Fruit fly (Drosophila melanogaster): ENCODE measurements around the gene CG7600.

CG7600 gene

DNA sequence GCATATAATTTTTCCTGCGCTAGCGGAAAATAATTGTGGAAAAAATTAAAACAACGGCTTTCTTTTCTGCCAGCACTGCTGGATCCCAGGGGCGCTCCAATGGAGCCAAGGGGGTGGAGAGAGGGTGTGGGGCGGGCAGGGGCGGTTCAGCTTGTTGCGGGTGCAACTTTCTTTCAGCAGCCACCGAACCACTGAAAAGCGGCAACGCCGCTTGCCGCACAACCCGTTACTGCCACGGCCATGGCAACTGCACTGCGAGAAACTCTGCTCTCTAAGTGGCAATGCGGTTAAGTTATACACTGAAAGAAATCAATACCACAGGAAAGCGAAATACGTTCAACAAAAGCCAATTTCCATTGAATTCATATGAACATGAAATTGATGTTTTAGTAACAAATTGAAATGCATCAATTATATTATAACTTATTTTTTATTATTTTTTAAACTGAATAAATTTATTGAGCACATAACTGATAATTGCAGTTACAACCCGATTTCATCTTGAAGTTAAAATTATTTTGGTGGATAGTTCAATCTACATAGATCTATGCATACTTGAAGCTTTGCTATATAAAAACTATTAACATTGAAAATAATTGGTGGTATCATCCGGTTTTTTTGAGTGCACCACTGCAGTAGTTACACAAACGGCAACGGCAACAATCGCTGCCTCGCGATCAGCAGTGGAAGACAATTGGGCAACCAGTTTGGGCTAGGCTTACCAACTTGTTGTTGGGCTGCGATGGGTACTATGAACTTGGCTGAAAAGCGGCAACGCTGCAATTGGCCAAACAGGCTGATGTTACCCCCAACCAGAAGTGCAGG lies 45.8 kb downstream of the CG7600 start (continued):
- TF ChIP-seq D (optimal IDR thresholded peaks at IDR 0.05) (no peak), D (GFP tag; optimal IDR thresholded peaks at IDR 0.05) (peak; percentile 90), Max (GFP tag; optimal IDR thresholded peaks at IDR 0.05) (peak; percentile 78), ato (GFP tag; IDR thresholded peaks at IDR 0.05; ENCODE audit: partially characterized antibody) (no peak), CG14860 (GFP tag; IDR thresholded peaks at IDR 0.05; ENCODE audit: partially characterized antibody) (no peak; the same call in 2 of the 3 replicates), Camta (GFP tag; optimal IDR thresholded peaks at IDR 0.05) (no peak), pan (optimal IDR thresholded peaks at IDR 0.05) (no peak), pan (GFP tag; optimal IDR thresholded peaks at IDR 0.05 in 1 of 2, IDR thresholded peaks at IDR 0.05 in 1 of 2) (peak in 1 of 2 experiments; percentile 61), Mrtf (GFP tag; IDR thresholded peaks at IDR 0.05) (no peak; the same call in 2 of the 3 replicates), CG17912 (GFP tag; optimal IDR thresholded peaks at IDR 0.05) (peak; percentile 4), sisA (GFP tag; IDR thresholded peaks at IDR 0.05) (peak; percentile 77), CG9932 (GFP tag; IDR thresholded peaks at IDR 0.05) (peak; percentile 79), vnd (GFP tag; IDR thresholded peaks at IDR 0.05; ENCODE audit: partially characterized antibody) (no peak), CG11093 (GFP tag; IDR thresholded peaks at IDR 0.05) (0 out of 3 replicates have a peak, but pooled peaks have one; percentile 56), tll (GFP tag; optimal IDR thresholded peaks at IDR 0.05) (no peak), CG12155 (GFP tag; optimal IDR thresholded peaks at IDR 0.05) (peak; percentile 73), CG33213 (GFP tag; optimal IDR thresholded peaks at IDR 0.05) (no peak), CG2129 (GFP tag; IDR thresholded peaks at IDR 0.05; ENCODE audit: partially characterized antibody) (no peak), Dfd (GFP tag; optimal IDR thresholded peaks at IDR 0.05) (no peak), ase (GFP tag; IDR thresholded peaks at IDR 0.05) (peak; percentile 63; the same call in 1 of the 3 replicates), E2f2 (GFP tag; IDR thresholded peaks at IDR 0.05) (peak; percentile 55; the same call in 1 of the 2 replicates), bbx (GFP tag; IDR thresholded peaks at IDR 0.05; ENCODE audit: partially characterized antibody) (peak; percentile 72), CG5245 (GFP tag; optimal IDR thresholded peaks at IDR 0.05) (peak; percentile 73), CG5180 (GFP tag; optimal IDR thresholded peaks at IDR 0.05) (peak; percentile 70), CG6791 (GFP tag; IDR thresholded peaks at IDR 0.05; ENCODE audit: partially characterized antibody) (peak; percentile 76; the same call in 2 of the 3 replicates), CG17186 (GFP tag; optimal IDR thresholded peaks at IDR 0.05) (peak; percentile 30), gcm (GFP tag; optimal IDR thresholded peaks at IDR 0.05) (peak; percentile 76), CG11696 (GFP tag; IDR thresholded peaks at IDR 0.05) (peak; percentile 60), mirr (GFP tag; optimal IDR thresholded peaks at IDR 0.05) (no peak), C15 (GFP tag; IDR thresholded peaks at IDR 0.05) (peak; percentile 46; the same call in 1 of the 3 replicates), CG17802 (tag; optimal IDR thresholded peaks at IDR 0.05) (peak; percentile 6), phol (tag; optimal IDR thresholded peaks at IDR 0.05) (peak; percentile 89), gt (GFP tag; IDR thresholded peaks at IDR 0.05) (no peak), B-H2 (GFP tag; optimal IDR thresholded peaks at IDR 0.05) (peak; percentile 59), CG6813 (GFP tag; optimal IDR thresholded peaks at IDR 0.05) (peak; percentile 64), Rx (GFP tag; IDR thresholded peaks at IDR 0.05) (peak; percentile 57), CG17385 (GFP tag; optimal IDR thresholded peaks at IDR 0.05) (peak; percentile 70), CG9609 (GFP tag; optimal IDR thresholded peaks at IDR 0.05) (peak; percentile 33), nerfin-2 (GFP tag; IDR thresholded peaks at IDR 0.05; ENCODE audit: partially characterized antibody) (peak; percentile 29; the same call in 1 of the 2 replicates), cwo (GFP tag; optimal IDR thresholded peaks at IDR 0.05) (peak; percentile 66), exex (tag; optimal IDR thresholded peaks at IDR 0.05) (no peak), CG4820 (GFP tag; optimal IDR thresholded peaks at IDR 0.05) (peak; percentile 89), CG32532 (GFP tag; IDR thresholded peaks at IDR 0.05) (peak; percentile 80), CG13296 (GFP tag; optimal IDR thresholded peaks at IDR 0.05) (peak; percentile 76), cad (GFP tag; optimal IDR thresholded peaks at IDR 0.05) (no peak), CG2875 (GFP tag; optimal IDR thresholded peaks at IDR 0.05) (peak; percentile 72), CG8478 (optimal IDR thresholded peaks at IDR 0.05) (no peak), HmgD (GFP tag; optimal IDR thresholded peaks at IDR 0.05) (no peak)
